Worm (Caenorhabditis elegans): ENCODE measurements around the gene clec-258.

clec-258 gene

DNA sequence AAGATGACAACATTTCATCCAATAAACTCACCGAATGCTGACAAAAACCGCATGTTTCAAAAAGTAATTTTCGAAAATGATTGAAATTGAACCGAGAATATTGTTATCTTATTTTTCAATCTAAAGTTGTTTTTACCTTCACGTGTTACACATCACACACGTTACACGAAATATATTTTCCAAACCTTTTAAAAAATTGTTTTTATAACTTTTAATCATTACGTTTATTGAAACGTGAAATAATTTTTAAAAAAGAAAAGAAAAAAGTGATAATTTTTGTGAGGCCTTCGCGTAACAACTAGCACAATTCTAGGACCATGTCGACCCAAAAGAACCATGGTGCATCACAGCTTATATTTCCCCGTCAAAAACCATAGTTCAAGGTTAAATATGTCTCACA lies 6.7 kb downstream of the clec-258 start, which contains the start of gene M162.7:
Gene M162.7, minus strand, starts transcription at position 101 of the 400 bp plus-strand sequence.
- TF ChIP-seq klf-2 (GFP tag; conservative IDR thresholded peaks at IDR 0.05) (no peak), ztf-29 (GFP tag; IDR thresholded peaks at IDR 0.05) (no peak), flt-1 (GFP tag; IDR thresholded peaks at IDR 0.05) (no peak), tab-1 (GFP tag; IDR thresholded peaks at IDR 0.05) (no peak), cog-1 (tag; optimal IDR thresholded peaks at IDR 0.05) (no peak), ztf-23 (GFP tag; IDR thresholded peaks at IDR 0.05) (no peak), ref-1 (GFP tag; conservative IDR thresholded peaks at IDR 0.05) (no peak), T22C8.4 (GFP tag; IDR thresholded peaks at IDR 0.05) (no peak), med-1 (GFP tag; optimal IDR thresholded peaks at IDR 0.05; ENCODE audit: insufficient read depth) (no peak)

ce11 chrV:19801033-19801432 lies 12.8 kb downstream of the clec-258 start, which contains the start of gene Y116F11B.2:
Gene Y116F11B.2 (minus strand): TSS chrV:19801133.
- TF ChIP-seq ztf-23 (GFP tag; IDR thresholded peaks at IDR 0.05) (no peak), flt-1 (GFP tag; IDR thresholded peaks at IDR 0.05) (no peak), klf-2 (GFP tag; conservative IDR thresholded peaks at IDR 0.05) (no peak), ztf-29 (GFP tag; IDR thresholded peaks at IDR 0.05) (no peak), ref-1 (GFP tag; conservative IDR thresholded peaks at IDR 0.05) (no peak), tab-1 (GFP tag; IDR thresholded peaks at IDR 0.05) (no peak), T22C8.4 (GFP tag; IDR thresholded peaks at IDR 0.05) (no peak), med-1 (GFP tag; optimal IDR thresholded peaks at IDR 0.05; ENCODE audit: insufficient read depth) (no peak), cog-1 (tag; optimal IDR thresholded peaks at IDR 0.05) (no peak)

DNA sequence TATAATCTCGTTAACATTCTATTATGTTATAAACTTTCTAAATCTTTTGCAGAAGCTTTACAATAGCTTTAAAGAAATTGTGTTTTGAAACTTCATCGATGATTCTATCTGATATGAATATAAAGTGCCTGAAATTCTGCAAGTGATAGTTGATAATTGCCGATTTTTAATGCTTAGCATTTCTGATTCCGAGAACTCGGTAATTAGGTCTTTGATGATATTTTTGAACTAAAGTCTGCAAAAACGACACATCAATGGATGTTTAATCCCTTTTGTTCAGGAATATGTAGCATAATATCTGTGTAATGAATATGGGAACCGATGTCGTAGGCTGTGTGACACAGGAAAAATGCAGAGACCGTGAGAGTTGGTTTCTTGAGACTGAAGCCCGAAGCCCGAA lies 14.6 kb downstream of the clec-258 start:
- no peak for TF ChIP-seq ref-1 (GFP tag; conservative IDR thresholded peaks at IDR 0.05)
- no peak for TF ChIP-seq T22C8.4 (GFP tag; IDR thresholded peaks at IDR 0.05)
- TF ChIP-seq med-1 (GFP tag; optimal IDR thresholded peaks at IDR 0.05; ENCODE audit: insufficient read depth): no peak
- no peak for TF ChIP-seq ztf-29 (GFP tag; IDR thresholded peaks at IDR 0.05)
- no peak for TF ChIP-seq klf-2 (GFP tag; conservative IDR thresholded peaks at IDR 0.05)
- no peak for TF ChIP-seq flt-1 (GFP tag; IDR thresholded peaks at IDR 0.05)
- TF ChIP-seq cog-1 (tag; optimal IDR thresholded peaks at IDR 0.05): no peak
- TF ChIP-seq tab-1 (GFP tag; IDR thresholded peaks at IDR 0.05): no peak

DNA sequence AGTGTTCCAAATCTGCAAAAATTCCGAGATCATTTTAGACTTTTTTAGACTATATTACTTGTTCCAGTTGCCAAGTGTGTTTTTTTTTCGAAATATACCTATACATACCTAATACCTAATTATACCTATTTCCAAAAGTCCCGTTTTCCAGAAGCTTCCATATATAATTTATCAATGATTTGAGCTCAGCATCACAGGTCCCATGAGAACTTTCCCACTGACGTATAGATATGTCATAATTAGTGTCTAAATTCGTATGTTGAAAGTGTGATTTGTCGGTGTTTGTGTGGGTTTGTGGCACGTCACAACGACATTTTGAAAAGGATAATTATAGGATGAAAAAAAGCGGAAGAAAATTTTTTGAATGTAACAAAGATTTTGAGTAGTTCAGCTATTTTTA lies 17.3 kb downstream of the clec-258 start:
- no peak for TF ChIP-seq flt-1 (GFP tag; IDR thresholded peaks at IDR 0.05)
- no peak for TF ChIP-seq tab-1 (GFP tag; IDR thresholded peaks at IDR 0.05)
- TF ChIP-seq med-1 (GFP tag; optimal IDR thresholded peaks at IDR 0.05; ENCODE audit: insufficient read depth): no peak
- no peak for TF ChIP-seq klf-2 (GFP tag; conservative IDR thresholded peaks at IDR 0.05)
- no peak for TF ChIP-seq ztf-23 (GFP tag; IDR thresholded peaks at IDR 0.05)
- no peak for TF ChIP-seq cog-1 (tag; optimal IDR thresholded peaks at IDR 0.05)
- TF ChIP-seq ztf-29 (GFP tag; IDR thresholded peaks at IDR 0.05): no peak
- no peak for TF ChIP-seq ref-1 (GFP tag; conservative IDR thresholded peaks at IDR 0.05)
- no peak for TF ChIP-seq T22C8.4 (GFP tag; IDR thresholded peaks at IDR 0.05)

ce11 chrV:19814833-19815232 lies 26.6 kb downstream of the clec-258 start, which contains the start of gene daf-28:
Gene daf-28 (plus strand): TSS chrV:19815133.
- TF ChIP-seq klf-2 (GFP tag; conservative IDR thresholded peaks at IDR 0.05) (no peak), tab-1 (GFP tag; IDR thresholded peaks at IDR 0.05) (no peak), ref-1 (GFP tag; conservative IDR thresholded peaks at IDR 0.05) (no peak), med-1 (GFP tag; optimal IDR thresholded peaks at IDR 0.05; ENCODE audit: insufficient read depth) (no peak), ztf-29 (GFP tag; IDR thresholded peaks at IDR 0.05) (no peak), ztf-23 (GFP tag; IDR thresholded peaks at IDR 0.05) (no peak)

ce11 chrV:19820178-19820577 lies 31.9 kb downstream of the clec-258 start:
- TF ChIP-seq tab-1 (GFP tag; IDR thresholded peaks at IDR 0.05) (no peak), klf-2 (GFP tag; conservative IDR thresholded peaks at IDR 0.05) (no peak), med-1 (GFP tag; optimal IDR thresholded peaks at IDR 0.05; ENCODE audit: insufficient read depth) (no peak), ztf-23 (GFP tag; IDR thresholded peaks at IDR 0.05) (no peak), T22C8.4 (GFP tag; IDR thresholded peaks at IDR 0.05) (no peak), ztf-29 (GFP tag; IDR thresholded peaks at IDR 0.05) (no peak), flt-1 (GFP tag; IDR thresholded peaks at IDR 0.05) (no peak), ref-1 (GFP tag; conservative IDR thresholded peaks at IDR 0.05) (no peak), cog-1 (tag; optimal IDR thresholded peaks at IDR 0.05) (no peak)

DNA sequence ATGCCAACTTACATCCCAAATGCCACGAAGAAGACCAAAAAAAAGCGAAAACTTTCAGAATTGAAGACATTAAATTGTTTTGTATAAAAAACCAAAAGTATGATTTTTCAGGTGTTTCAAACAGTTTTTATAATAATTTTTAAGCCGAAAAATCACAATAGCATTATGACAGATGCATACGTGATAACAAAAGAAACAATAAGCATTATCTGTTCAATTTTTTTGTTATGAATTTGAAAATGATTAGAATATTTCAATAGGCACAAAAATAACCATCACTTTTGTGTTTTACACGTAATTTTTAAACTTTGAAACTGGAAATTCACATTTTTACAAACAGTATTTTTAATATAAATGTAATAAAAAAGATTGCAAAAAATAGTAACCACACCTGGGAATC lies 33.9 kb downstream of the clec-258 start, which contains the start of gene Y116F11B.17:
Gene Y116F11B.17, minus strand, starts transcription at position 101 of the 400 bp plus-strand sequence.
- no peak for TF ChIP-seq flt-1 (GFP tag; IDR thresholded peaks at IDR 0.05)
- no peak for TF ChIP-seq tab-1 (GFP tag; IDR thresholded peaks at IDR 0.05)
- no peak for TF ChIP-seq ztf-23 (GFP tag; IDR thresholded peaks at IDR 0.05)
- no peak for TF ChIP-seq klf-2 (GFP tag; conservative IDR thresholded peaks at IDR 0.05)
- TF ChIP-seq med-1 (GFP tag; optimal IDR thresholded peaks at IDR 0.05; ENCODE audit: insufficient read depth): no peak
- TF ChIP-seq T22C8.4 (GFP tag; IDR thresholded peaks at IDR 0.05): no peak
- no peak for TF ChIP-seq cog-1 (tag; optimal IDR thresholded peaks at IDR 0.05)
- TF ChIP-seq ref-1 (GFP tag; conservative IDR thresholded peaks at IDR 0.05): no peak
- no peak for TF ChIP-seq ztf-29 (GFP tag; IDR thresholded peaks at IDR 0.05)

- TF ChIP-seq cog-1 (tag; optimal IDR thresholded peaks at IDR 0.05) (no peak), ztf-23 (GFP tag; IDR thresholded peaks at IDR 0.05) (no peak), flt-1 (GFP tag; IDR thresholded peaks at IDR 0.05) (no peak)
These were observed 39.2 kb downstream of the clec-258 start for ce11 chrV:19827481-19827880.

DNA sequence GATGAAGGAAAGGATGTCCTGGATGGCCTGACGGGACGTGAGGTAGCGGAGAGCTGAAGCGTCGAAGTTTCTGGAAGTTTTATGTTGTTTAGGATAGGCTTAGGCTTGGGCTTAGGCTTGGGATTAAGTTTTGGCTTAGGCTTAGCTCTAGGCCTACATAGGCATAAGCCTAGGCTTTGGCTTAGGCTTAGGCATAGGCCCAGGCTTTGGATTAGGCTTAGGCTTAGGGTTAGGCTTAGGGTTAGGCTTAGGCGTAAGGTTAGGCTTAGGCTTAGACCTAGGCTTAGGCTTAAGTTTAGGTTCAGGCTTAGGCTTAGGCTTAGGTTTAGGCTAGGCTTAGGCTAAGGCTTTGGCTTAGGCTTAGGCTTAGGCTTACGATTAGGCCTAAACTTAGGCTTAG lies 41.0 kb downstream of the clec-258 start:
- TF ChIP-seq tab-1 (GFP tag; IDR thresholded peaks at IDR 0.05) (no peak), flt-1 (GFP tag; IDR thresholded peaks at IDR 0.05) (no peak), ref-1 (GFP tag; conservative IDR thresholded peaks at IDR 0.05) (no peak), ztf-29 (GFP tag; IDR thresholded peaks at IDR 0.05) (no peak), med-1 (GFP tag; optimal IDR thresholded peaks at IDR 0.05; ENCODE audit: insufficient read depth) (no peak), ztf-23 (GFP tag; IDR thresholded peaks at IDR 0.05) (no peak), cog-1 (tag; optimal IDR thresholded peaks at IDR 0.05) (no peak), T22C8.4 (GFP tag; IDR thresholded peaks at IDR 0.05) (no peak), klf-2 (GFP tag; conservative IDR thresholded peaks at IDR 0.05) (no peak)

DNA sequence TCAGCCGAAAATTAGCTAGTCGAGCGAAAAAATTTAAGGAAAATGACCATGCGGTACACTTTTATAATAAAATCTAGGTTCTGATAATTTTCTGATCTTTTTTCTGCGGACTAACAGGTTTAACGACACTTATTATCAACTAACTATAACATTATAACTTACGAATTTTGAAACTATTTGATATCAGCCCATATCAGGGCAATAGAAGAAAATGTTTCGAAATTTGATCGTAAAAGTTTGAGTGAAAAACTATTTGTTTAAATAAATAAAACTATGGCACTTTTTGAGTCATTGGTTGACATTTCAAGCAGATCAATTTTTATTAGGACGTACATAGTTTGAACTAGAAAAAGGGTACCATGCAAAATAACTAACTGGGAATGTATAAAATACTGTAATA lies 42.6 kb downstream of the clec-258 start, which contains the start of gene pcp-4:
Gene pcp-4, minus strand, starts transcription at position 197 of the 400 bp plus-strand sequence.
- TF ChIP-seq ref-1 (GFP tag; conservative IDR thresholded peaks at IDR 0.05) (no peak), T22C8.4 (GFP tag; IDR thresholded peaks at IDR 0.05) (no peak), ztf-29 (GFP tag; IDR thresholded peaks at IDR 0.05) (no peak), med-1 (GFP tag; optimal IDR thresholded peaks at IDR 0.05; ENCODE audit: insufficient read depth) (no peak), ztf-23 (GFP tag; IDR thresholded peaks at IDR 0.05) (no peak), flt-1 (GFP tag; IDR thresholded peaks at IDR 0.05) (no peak), klf-2 (GFP tag; conservative IDR thresholded peaks at IDR 0.05) (no peak), cog-1 (tag; optimal IDR thresholded peaks at IDR 0.05) (no peak), tab-1 (GFP tag; IDR thresholded peaks at IDR 0.05) (no peak)
